Worm (Caenorhabditis elegans) whole organism, L1 larva: ENCODE results near the gene Y32F6B.1.
A peak's percentile ranks its signal among the peaks of the same experiment; 100 is the strongest.

Experiments used
- ceh-82 ChIP-seq, 3 experiments: fragments of 150-350 bp in 1 of 3; sonication (generic microtip) in 2 of 3; optimal IDR thresholded peaks; 2 replicates each; lab custom pipeline; 2014 to 2017; ENCODE audit warnings: missing biosample characterization in 3 of 3, missing genetic modification characterization in 3 of 3
- efl-1 ChIP-seq, 4 experiments: fragments of 150-350 bp; optimal IDR thresholded peaks in 3 of 4; peaks in 1 of 4; 1 replicate in 1 of 4; 2 replicates in 3 of 4; lab custom pipeline; 2014; ENCODE audit warnings: missing biosample characterization in 2 of 4, missing genetic modification characterization in 2 of 4, missing genetic modification reagents in 2 of 4
- elt-2 ChIP-seq: sonication (generic microtip); optimal IDR thresholded peaks from 2 replicates; lab custom pipeline; 2016; ENCODE audit warnings: missing genetic modification characterization, mild to moderate bottlenecking, inconsistent platforms, missing compliant biosample characterization, missing genetic modification reagents
- irx-1 ChIP-seq: sonication (generic microtip); optimal IDR thresholded peaks from 2 replicates; lab custom pipeline; 2016; ENCODE audit warnings: missing genetic modification characterization, missing compliant biosample characterization
- lsy-2 ChIP-seq, 2 experiments: fragments of 150-350 bp; optimal IDR thresholded peaks; 2 replicates each; lab custom pipeline; 2014; ENCODE audit warnings: missing biosample characterization in 2 of 2, missing genetic modification characterization in 2 of 2
- nhr-28 ChIP-seq: fragments of 150-350 bp; optimal IDR thresholded peaks from 2 replicates; lab custom pipeline; 2014; ENCODE audit warnings: missing biosample characterization, missing genetic modification characterization
- nhr-77 ChIP-seq: fragments of 150-350 bp; optimal IDR thresholded peaks from 2 replicates; lab custom pipeline; 2014; ENCODE audit warnings: missing biosample characterization, missing genetic modification characterization
- skn-1 ChIP-seq: fragments of 150-350 bp; optimal IDR thresholded peaks from 2 replicates; lab custom pipeline; 2014; ENCODE audit warnings: missing biosample characterization, missing genetic modification characterization
- xbp-1 ChIP-seq: sonication (generic microtip); optimal IDR thresholded peaks from 2 replicates; lab custom pipeline; 2016; ENCODE audit warnings: missing genetic modification characterization, missing compliant biosample characterization

ce11 chrV:10460685-10461084 lies 23.9 kb downstream of the Y32F6B.1 start:
- TF ChIP-seq irx-1 (no peak), nhr-77 (tag; lab: Kevin White, UChicago) (no peak), efl-1 (optimal IDR thresholded peaks at IDR 0.05; lab: Kevin White, UChicago) (no peak), efl-1 (GFP tag; optimal IDR thresholded peaks at IDR 0.05 in 1 of 2; lab: Kevin White, UChicago) (no peak), ceh-82 (tag; optimal IDR thresholded peaks at IDR 0.05; lab: Kevin White, UChicago) (no peak), elt-2 (no peak), nhr-28 (tag; lab: Kevin White, UChicago) (no peak), xbp-1 (tag; lab: Kevin White, UChicago) (no peak), skn-1 (tag; lab: Kevin White, UChicago) (no peak), lsy-2 (tag; optimal IDR thresholded peaks at IDR 0.05; lab: Kevin White, UChicago) (peak in 1 of 2 experiments; percentile 29)
